Worm (Caenorhabditis elegans) whole organism, late embryonic: ENCODE measurements around the gene F21G4.6.

Source experiments
- ama-1 ChIP-seq: fragments of 150-350 bp; optimal IDR thresholded peaks from 2 replicates; lab custom pipeline; 2014
- ets-4 ChIP-seq: sonication (generic microtip); optimal IDR thresholded peaks from 2 replicates; lab custom pipeline; 2016; ENCODE audit warnings: missing genetic modification characterization, missing compliant biosample characterization
- fax-1 ChIP-seq: sonication (generic microtip); optimal IDR thresholded peaks from 2 replicates; lab custom pipeline; 2016; ENCODE audit warnings: missing genotype, missing genetic modification characterization, missing compliant biosample characterization
- hlh-15 ChIP-seq: sonication (generic microtip); optimal IDR thresholded peaks from 2 replicates; lab custom pipeline; 2016; ENCODE audit warnings: missing genetic modification characterization, missing compliant biosample characterization
- tbx-7 ChIP-seq: sonication (generic microtip); optimal IDR thresholded peaks from 2 replicates; lab custom pipeline; 2016; ENCODE audit warnings: missing genotype, missing genetic modification characterization, missing compliant biosample characterization

DNA sequence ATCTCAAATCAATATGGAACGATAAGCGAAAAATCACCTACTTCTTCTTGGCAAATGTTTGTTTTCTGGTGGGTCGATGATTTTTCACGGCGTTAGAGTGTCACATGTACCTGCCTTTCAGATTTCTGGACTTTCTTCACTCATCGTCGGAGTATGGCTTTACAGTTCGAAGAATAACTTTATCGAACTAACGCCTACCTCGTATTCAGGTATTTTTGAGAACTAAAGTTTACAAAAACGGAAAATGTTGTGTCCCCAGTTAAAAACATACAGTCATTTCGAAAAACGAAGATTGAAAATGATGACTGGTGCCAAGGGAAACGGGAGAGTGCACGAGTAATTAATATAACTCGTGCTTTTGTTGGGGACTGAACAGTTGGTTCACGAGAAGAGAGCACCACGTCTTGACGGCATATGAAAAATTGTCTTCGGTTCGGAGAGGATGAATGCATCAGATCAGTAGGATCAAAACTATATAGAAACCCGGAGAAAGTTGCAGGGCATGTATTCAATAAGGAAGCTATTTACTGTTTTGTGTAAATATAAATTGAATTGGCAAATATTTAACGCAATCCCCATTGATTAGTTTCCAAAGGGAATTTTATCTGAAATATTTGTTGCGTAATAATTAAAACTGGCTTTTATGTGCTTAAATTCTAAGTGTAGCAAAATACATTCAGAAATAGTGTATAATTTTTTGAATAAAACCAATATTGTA, 16.2 kb upstream of the F21G4.6 start:
- no peak for TF ChIP-seq hlh-15 (tag; lab: Kevin White, UChicago)
- no peak for TF ChIP-seq fax-1 (tag; lab: Kevin White, UChicago)
- TF ChIP-seq ama-1 (lab: Kevin White, UChicago): no peak
- no peak for TF ChIP-seq ets-4 (tag; lab: Kevin White, UChicago)
- TF ChIP-seq tbx-7: no peak
